Worm (Caenorhabditis elegans): ENCODE data around the gene best-15.
A peak's percentile ranks its signal among the peaks of the same experiment; 100 is the strongest.

DNA sequence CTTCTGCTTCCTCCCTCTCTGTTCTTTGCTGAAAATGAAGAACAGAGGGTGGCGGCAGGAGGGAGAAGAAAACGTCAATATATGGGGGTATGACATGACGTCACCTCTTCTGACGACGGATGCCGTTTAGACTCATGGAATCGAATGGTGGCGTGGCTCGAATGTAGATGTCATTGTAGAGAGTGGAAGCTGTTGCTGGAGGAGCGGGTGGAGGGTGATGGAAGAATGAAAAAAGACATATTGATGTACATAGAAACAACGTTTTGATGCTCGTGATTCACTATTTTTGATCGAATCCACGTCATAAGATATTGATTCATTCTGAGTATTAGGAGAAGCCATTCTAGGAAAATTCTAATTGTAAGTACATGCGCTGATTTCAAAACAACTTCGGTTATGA, 13.0 kb downstream of the best-15 start:
- no peak for TF ChIP-seq dpl-1 (GFP tag; optimal IDR thresholded peaks at IDR 0.05)
- TF ChIP-seq unc-62 (GFP tag; optimal IDR thresholded peaks at IDR 0.05) = no peak
- TF ChIP-seq rpc-1 (optimal IDR thresholded peaks at IDR 0.05) = no peak
- TF ChIP-seq rpc-1 (tag; optimal IDR thresholded peaks at IDR 0.05) = no peak
- TF ChIP-seq F49E8.2 (tag; optimal IDR thresholded peaks at IDR 0.05; ENCODE audit: insufficient read depth) = no peak
- no peak for TF ChIP-seq K11D2.4 (GFP tag; IDR thresholded peaks at IDR 0.05)
- peak; percentile 75 for TF ChIP-seq zfh-2 (GFP tag; conservative IDR thresholded peaks at IDR 0.05)
- TF ChIP-seq gei-17 (GFP tag; optimal IDR thresholded peaks at IDR 0.05) = no peak
- TF ChIP-seq chd-7 (tag; optimal IDR thresholded peaks at IDR 0.05) = peak; percentile 17
- TF ChIP-seq lin-35 (GFP tag; optimal IDR thresholded peaks at IDR 0.05) = no peak
- no peak for TF ChIP-seq ceh-100 (GFP tag; IDR thresholded peaks at IDR 0.05)
- TF ChIP-seq efl-1 (GFP tag; optimal IDR thresholded peaks at IDR 0.05) = no peak
- no peak for TF ChIP-seq snpc-4 (GFP tag; optimal IDR thresholded peaks at IDR 0.05)
- TF ChIP-seq snpc-4 (tag; optimal IDR thresholded peaks at IDR 0.05) = no peak
